Fruit fly (Drosophila melanogaster) whole organism, embryonic: ENCODE results near the gene Glys.
A peak's percentile ranks its signal among the peaks of the same experiment; 100 is the strongest.

ENCODE experiments used
- Abd-B ChIP-seq: fragments of 200-800 bp; sonication (Bioruptor generic); optimal IDR thresholded peaks from 2 replicates; lab custom pipeline; 2018; ENCODE audit warnings: missing biosample characterization, mild to moderate bottlenecking, missing genetic modification characterization, moderate library complexity
- B-H1 ChIP-seq: fragments of 200-800 bp; sonication (Bioruptor generic); IDR thresholded peaks from 3 replicates; pipeline ENCODE4 v1.3.6; 2022; ENCODE audit warnings: missing biosample characterization, missing genetic modification characterization
- BEAF-32 ChIP-seq: fragments of 200-800 bp; sonication (Bioruptor generic); optimal IDR thresholded peaks from 3 replicates; lab custom pipeline; 2017; ENCODE audit warnings: missing biosample characterization, missing genetic modification characterization, mild to moderate bottlenecking, moderate library complexity, missing genetic modification reagents
- Bteb2 ChIP-seq: fragments of 200-800 bp; sonication (Bioruptor generic); optimal IDR thresholded peaks from 2 replicates; lab custom pipeline; 2016; ENCODE audit warnings: missing biosample characterization, missing genetic modification characterization
- CG10209 ChIP-seq: fragments of 200-800 bp; sonication (Bioruptor generic); optimal IDR thresholded peaks from 3 replicates; lab custom pipeline; 2017; ENCODE audit warnings: missing biosample characterization, mild to moderate bottlenecking, missing genetic modification characterization, missing genetic modification reagents
- CG10979 ChIP-seq: fragments of 200-800 bp; sonication (Bioruptor generic); optimal IDR thresholded peaks from 2 replicates; lab custom pipeline; 2018; ENCODE audit warnings: missing biosample characterization, mild to moderate bottlenecking, missing genetic modification characterization, moderate library complexity
- CG11504 ChIP-seq: fragments of 200-800 bp; sonication (Bioruptor generic); optimal IDR thresholded peaks from 3 replicates; lab custom pipeline; 2019; ENCODE audit warnings: missing biosample characterization, mild to moderate bottlenecking, missing genetic modification characterization, moderate library complexity
- CG1233 ChIP-seq: fragments of 200-800 bp; sonication (Bioruptor generic); optimal IDR thresholded peaks from 4 replicates; lab custom pipeline; 2018; ENCODE audit warnings: missing biosample characterization, mild to moderate bottlenecking, missing genetic modification characterization
- CG12391 ChIP-seq: fragments of 200-800 bp; sonication (Bioruptor generic); optimal IDR thresholded peaks from 3 replicates; lab custom pipeline; 2018; ENCODE audit warnings: missing biosample characterization, mild to moderate bottlenecking, missing genetic modification characterization, moderate library complexity
- CG13424 ChIP-seq: fragments of 200-800 bp; sonication (Bioruptor generic); optimal IDR thresholded peaks from 2 replicates; lab custom pipeline; 2019; ENCODE audit warnings: missing biosample characterization, mild to moderate bottlenecking, missing genetic modification characterization, moderate library complexity
- CG13775 ChIP-seq: fragments of 200-800 bp; sonication (Bioruptor generic); optimal IDR thresholded peaks from 3 replicates; lab custom pipeline; 2017; ENCODE audit warnings: missing biosample characterization, mild to moderate bottlenecking, missing genetic modification characterization
- CG1647 ChIP-seq: fragments of 200-800 bp; sonication (Bioruptor generic); optimal IDR thresholded peaks from 3 replicates; lab custom pipeline; 2016; ENCODE audit warnings: missing biosample characterization, missing genetic modification characterization
- CG17385 ChIP-seq: fragments of 200-800 bp; sonication (Bioruptor generic); optimal IDR thresholded peaks from 3 replicates; lab custom pipeline; 2018; ENCODE audit warnings: missing biosample characterization, mild to moderate bottlenecking, missing genetic modification characterization
- CG2712 ChIP-seq: fragments of 200-800 bp; optimal IDR thresholded peaks from 3 replicates; lab custom pipeline; 2019; ENCODE audit warnings: missing biosample characterization, mild to moderate bottlenecking, missing genetic modification characterization, moderate library complexity
- CG3281 ChIP-seq: fragments of 200-800 bp; sonication (Bioruptor generic); optimal IDR thresholded peaks from 3 replicates; lab custom pipeline; 2017; ENCODE audit warnings: missing biosample characterization, mild to moderate bottlenecking, missing genetic modification characterization
- CG4707 ChIP-seq: fragments of 200-800 bp; sonication (Bioruptor generic); optimal IDR thresholded peaks from 2 replicates; lab custom pipeline; 2018; ENCODE audit warnings: missing biosample characterization, mild to moderate bottlenecking, missing genetic modification characterization, moderate library complexity
- CG4730 ChIP-seq: fragments of 200-800 bp; sonication (Bioruptor generic); IDR thresholded peaks from 2 replicates; pipeline ENCODE4 v1.3.6; 2022; ENCODE audit warnings: missing biosample characterization, missing genetic modification characterization
- CG4854 ChIP-seq: fragments of 200-800 bp; sonication (Bioruptor generic); optimal IDR thresholded peaks from 2 replicates; lab custom pipeline; 2016; ENCODE audit warnings: missing biosample characterization, missing genetic modification characterization, inconsistent platforms
- CG6854 ChIP-seq: fragments of 200-800 bp; sonication (Bioruptor generic); optimal IDR thresholded peaks from 3 replicates; lab custom pipeline; 2017; ENCODE audit warnings: missing biosample characterization, mild to moderate bottlenecking, missing genetic modification characterization
- CG7839 ChIP-seq: fragments of 200-800 bp; sonication (Bioruptor generic); optimal IDR thresholded peaks from 3 replicates; lab custom pipeline; 2018; ENCODE audit warnings: missing biosample characterization, mild to moderate bottlenecking, missing genetic modification characterization, moderate library complexity
- CG8281 ChIP-seq: fragments of 200-800 bp; sonication (Bioruptor generic); optimal IDR thresholded peaks from 2 replicates; lab custom pipeline; 2018; ENCODE audit warnings: missing biosample characterization, mild to moderate bottlenecking, missing genetic modification characterization, moderate library complexity
- CG8290 ChIP-seq, 3 experiments: fragments of 200-800 bp; sonication (Bioruptor generic); optimal IDR thresholded peaks; 2 replicates each; lab custom pipeline; 2016 to 2019; ENCODE audit warnings: missing biosample characterization in 3 of 3, missing genetic modification characterization in 3 of 3, mild to moderate bottlenecking in 2 of 3, moderate library complexity in 1 of 3
- CG9437 ChIP-seq: fragments of 200-800 bp; sonication (Bioruptor generic); optimal IDR thresholded peaks from 2 replicates; lab custom pipeline; 2018; ENCODE audit warnings: missing biosample characterization, mild to moderate bottlenecking, missing genetic modification characterization
- CG9932 ChIP-seq: fragments of 200-800 bp; sonication (Bioruptor generic); IDR thresholded peaks from 2 replicates; pipeline ENCODE4 v1.3.6; 2022; ENCODE audit warnings: missing biosample characterization, missing genetic modification characterization
- D ChIP-seq, 2 experiments: fragments of 200-800 bp in 1 of 2; fragments of >200 bp in 1 of 2; sonication (Bioruptor generic) in 1 of 2; optimal IDR thresholded peaks; 2 replicates in 1 of 2; 3 replicates in 1 of 2; lab custom pipeline; 2017; ENCODE audit warnings: mild to moderate bottlenecking in 1 of 2, missing biosample characterization in 1 of 2, missing genetic modification characterization in 1 of 2, missing genetic modification reagents in 1 of 2
- Dek ChIP-seq: fragments of 200-800 bp; sonication (Bioruptor generic); optimal IDR thresholded peaks from 3 replicates; lab custom pipeline; 2019; ENCODE audit warnings: missing biosample characterization, mild to moderate bottlenecking, missing genetic modification characterization, moderate library complexity
- GATAe ChIP-seq: fragments of 200-800 bp; sonication (Bioruptor generic); conservative IDR thresholded peaks from 2 replicates; pipeline ENCODE4 v1.3.6; 2022; ENCODE audit warnings: missing biosample characterization, missing genetic modification characterization
- Max ChIP-seq: fragments of 200-800 bp; sonication (Bioruptor generic); optimal IDR thresholded peaks from 2 replicates; lab custom pipeline; 2016; ENCODE audit warnings: missing biosample characterization, mild to moderate bottlenecking, missing genetic modification characterization
- Med ChIP-seq: fragments of 200-800 bp; sonication (Bioruptor generic); peaks from one replicate; lab custom pipeline; 2016; ENCODE audit warnings: missing biosample characterization, missing genetic modification characterization, mild to moderate bottlenecking, inconsistent platforms, moderate library complexity
- NC2α ChIP-seq: fragments of 200-800 bp; sonication (Bioruptor generic); optimal IDR thresholded peaks from 2 replicates; lab custom pipeline; 2016; ENCODE audit warnings: missing biosample characterization, missing genetic modification characterization
- Oli ChIP-seq: fragments of 200-800 bp; sonication (Bioruptor generic); optimal IDR thresholded peaks from 2 replicates; lab custom pipeline; 2018; ENCODE audit warnings: missing biosample characterization, mild to moderate bottlenecking, missing genetic modification characterization, moderate library complexity
- Ptx1 ChIP-seq: fragments of 200-800 bp; sonication (Bioruptor generic); IDR thresholded peaks from 2 replicates; pipeline ENCODE4 v1.3.6; 2022; ENCODE audit warnings: missing biosample characterization, missing genetic modification characterization
- bcd ChIP-seq: fragments of 200-800 bp; sonication (Bioruptor generic); optimal IDR thresholded peaks from 2 replicates; lab custom pipeline; 2017; ENCODE audit warnings: missing biosample characterization, mild to moderate bottlenecking, missing genetic modification characterization
- bsh ChIP-seq, 2 experiments: fragments of 200-800 bp; sonication (Bioruptor generic); optimal IDR thresholded peaks; 2 replicates each; lab custom pipeline; 2017 to 2018; ENCODE audit warnings: mild to moderate bottlenecking in 2 of 2, missing biosample characterization in 2 of 2, missing genetic modification characterization in 2 of 2, moderate library complexity in 1 of 2
- cg ChIP-seq: fragments of 200-800 bp; sonication (Bioruptor generic); optimal IDR thresholded peaks from 3 replicates; lab custom pipeline; 2019; ENCODE audit warnings: missing biosample characterization, mild to moderate bottlenecking, missing genetic modification characterization, moderate library complexity
- ci ChIP-seq: fragments of 200-800 bp; sonication (Bioruptor generic); IDR thresholded peaks from 3 replicates; pipeline ENCODE4 v1.3.6; 2022; ENCODE audit warnings: missing biosample characterization, missing genetic modification characterization
- cwo ChIP-seq: fragments of 200-800 bp; sonication (Bioruptor generic); optimal IDR thresholded peaks from 3 replicates; lab custom pipeline; 2017; ENCODE audit warnings: missing biosample characterization, missing genetic modification characterization, mild to moderate bottlenecking, moderate library complexity, missing genetic modification reagents
- dpn ChIP-seq, 2 experiments: fragments of 200-800 bp; sonication (Bioruptor generic); optimal IDR thresholded peaks; 3 replicates each; lab custom pipeline; 2016; ENCODE audit warnings: missing biosample characterization in 2 of 2, missing genetic modification characterization in 2 of 2
- lab ChIP-seq: fragments of 200-800 bp; sonication (Bioruptor generic); optimal IDR thresholded peaks from 3 replicates; lab custom pipeline; 2017; ENCODE audit warnings: missing biosample characterization, missing genetic modification characterization, mild to moderate bottlenecking, moderate library complexity, missing genetic modification reagents
- mirr ChIP-seq: fragments of 200-800 bp; sonication (Bioruptor generic); optimal IDR thresholded peaks from 3 replicates; lab custom pipeline; 2018; ENCODE audit warnings: missing biosample characterization, mild to moderate bottlenecking, missing genetic modification characterization
- nau ChIP-seq: fragments of 200-800 bp; sonication (Bioruptor generic); optimal IDR thresholded peaks from 3 replicates; lab custom pipeline; 2017; ENCODE audit warnings: missing biosample characterization, mild to moderate bottlenecking, missing genetic modification characterization, missing genetic modification reagents
- phol ChIP-seq: fragments of 200-800 bp; sonication (Bioruptor generic); optimal IDR thresholded peaks from 3 replicates; lab custom pipeline; 2018; ENCODE audit warnings: missing biosample characterization, mild to moderate bottlenecking, missing genetic modification characterization, moderate library complexity
- sd ChIP-seq: fragments of 200-800 bp; sonication (Bioruptor generic); optimal IDR thresholded peaks from 3 replicates; lab custom pipeline; 2018; ENCODE audit warnings: missing biosample characterization, mild to moderate bottlenecking, missing genetic modification characterization, moderate library complexity
- wek ChIP-seq: fragments of 200-800 bp; sonication (Bioruptor generic); optimal IDR thresholded peaks from 3 replicates; lab custom pipeline; 2018; ENCODE audit warnings: missing biosample characterization, mild to moderate bottlenecking, missing genetic modification characterization, moderate library complexity
- zfh1 ChIP-seq: fragments of 200-800 bp; sonication (Bioruptor generic); IDR thresholded peaks from 3 replicates; pipeline ENCODE4 v1.3.6; 2022; ENCODE audit warnings: missing biosample characterization, missing genetic modification characterization

The Glys gene

dm6 chr3R:15128646-15129429 lies 18.5 kb downstream of the Glys start (continued):
- TF ChIP-seq bcd (GFP tag; lab: Kevin White, UChicago) (peak; percentile 47), CG17385 (peak; percentile 42), GATAe (no peak), CG1233 (GFP tag; lab: Kevin White, UChicago) (peak; percentile 14), nau (GFP tag; lab: Kevin White, UChicago) (no peak), Med (peak; percentile 57), Bteb2 (no peak), ci (GFP tag; lab: Robert Waterston, UW) (peak; percentile 58; the same call in 1 of the 3 replicates), dpn (GFP tag; optimal IDR thresholded peaks at IDR 0.05; lab: Kevin White, UChicago) (peak in 1 of 2 experiments; percentile 33), D (optimal IDR thresholded peaks at IDR 0.05; lab: Kevin White, UChicago) (no peak), D (GFP tag; optimal IDR thresholded peaks at IDR 0.05; lab: Kevin White, UChicago) (peak; percentile 35), bsh (GFP tag; optimal IDR thresholded peaks at IDR 0.05; lab: Kevin White, UChicago) (peak in 1 of 2 experiments; percentile 7), CG3281 (peak; percentile 58), CG9437 (GFP tag; lab: Kevin White, UChicago) (peak; percentile 68), mirr (GFP tag; lab: Kevin White, UChicago) (peak; percentile 47), CG10979 (tag; lab: Kevin White, UChicago) (peak; percentile 25), CG2712 (tag; lab: Kevin White, UChicago) (peak; percentile 64), CG6854 (peak; percentile 23), CG9932 (0 out of 2 replicates have a peak, but pooled peaks have one; percentile 11), CG4730 (GFP tag; lab: Robert Waterston, UW) (no peak), lab (peak; percentile 30), sd (tag; lab: Kevin White, UChicago) (peak; percentile 38), B-H1 (GFP tag; lab: Robert Waterston, UW) (no peak), Dek (tag; lab: Kevin White, UChicago) (peak; percentile 24), NC2α (GFP tag; lab: Kevin White, UChicago) (no peak), CG1647 (GFP tag; lab: Kevin White, UChicago) (peak; percentile 5), BEAF-32 (GFP tag; lab: Kevin White, UChicago) (no peak), CG4854 (GFP tag; lab: Kevin White, UChicago) (no peak), phol (tag; lab: Kevin White, UChicago) (peak; percentile 60), CG10209 (GFP tag; lab: Kevin White, UChicago) (peak; percentile 49), CG4707 (peak; percentile 3), cwo (GFP tag; lab: Kevin White, UChicago) (peak; percentile 29), Max (GFP tag; lab: Kevin White, UChicago) (peak; percentile 25), CG8290 (GFP tag; optimal IDR thresholded peaks at IDR 0.05; lab: Kevin White, UChicago) (no peak), CG8290 (tag; optimal IDR thresholded peaks at IDR 0.05; lab: Kevin White, UChicago) (peak in 1 of 2 experiments; percentile 10), Abd-B (GFP tag; lab: Kevin White, UChicago) (peak; percentile 40), CG7839 (peak; percentile 62), cg (GFP tag; lab: Kevin White, UChicago) (peak; percentile 54), CG13775 (GFP tag; lab: Kevin White, UChicago) (peak; percentile 30), CG12391 (tag; lab: Kevin White, UChicago) (peak; percentile 37), Ptx1 (GFP tag; lab: Robert Waterston, UW) (peak; percentile 51), Oli (peak; percentile 65), CG13424 (tag; lab: Kevin White, UChicago) (peak; percentile 43), zfh1 (GFP tag; lab: Robert Waterston, UW) (peak; percentile 9; the same call in 1 of the 3 replicates), wek (GFP tag; lab: Kevin White, UChicago) (no peak), CG8281 (tag; lab: Kevin White, UChicago) (peak; percentile 8), CG11504 (tag; lab: Kevin White, UChicago) (peak; percentile 72)
